Worm (Caenorhabditis elegans) whole organism, young adult: ENCODE results near the gene C08B6.11.

ENCODE experiments used
- F22D6.2 ChIP-seq: sonication (generic microtip); optimal IDR thresholded peaks from 2 replicates; lab custom pipeline; 2016; ENCODE audit warnings: mild to moderate bottlenecking, missing genetic modification characterization, missing compliant biosample characterization
- F33H1.4 ChIP-seq: fragments of 200-800 bp; sonication (Bioruptor generic); IDR thresholded peaks from 2 replicates; pipeline ENCODE4 v1.3.6; 2022; ENCODE audit warnings: missing genetic modification reagents, missing genetic modification characterization, missing compliant biosample characterization
- Y67H2A.10 ChIP-seq: fragments of 200-800 bp; sonication (Bioruptor generic); conservative IDR thresholded peaks from 2 replicates; pipeline ENCODE4 v1.3.6; 2022; ENCODE audit warnings: missing genetic modification reagents, missing genetic modification characterization, missing compliant biosample characterization
- Y79H2A.3 ChIP-seq: fragments of 200-800 bp; sonication (Bioruptor generic); conservative IDR thresholded peaks from 2 replicates; pipeline ENCODE4 v1.3.6; 2022; ENCODE audit warnings: missing genetic modification reagents, missing genetic modification characterization, missing compliant biosample characterization
- ZK185.1 ChIP-seq: sonication (generic microtip); optimal IDR thresholded peaks from 2 replicates; lab custom pipeline; 2016; ENCODE audit warnings: mild to moderate bottlenecking, missing genetic modification characterization, missing compliant biosample characterization; ENCODE audit not compliant: poor library complexity, severe bottlenecking
- attf-6 ChIP-seq: fragments of 200-800 bp; sonication (Bioruptor generic); IDR thresholded peaks from 2 replicates; pipeline ENCODE4 v1.3.6; 2022; ENCODE audit warnings: missing genetic modification reagents, missing genetic modification characterization, missing compliant biosample characterization
- bed-1 ChIP-seq: fragments of 200-800 bp; sonication (Bioruptor generic); IDR thresholded peaks from 2 replicates; pipeline ENCODE4 v1.3.6; 2022; ENCODE audit warnings: missing genetic modification reagents, missing genetic modification characterization, missing compliant biosample characterization
- ceh-27 ChIP-seq: fragments of 200-800 bp; sonication (Bioruptor generic); optimal IDR thresholded peaks from 2 replicates; lab custom pipeline; 2018; ENCODE audit warnings: mild to moderate bottlenecking, missing genetic modification characterization, moderate library complexity, missing compliant biosample characterization
- ceh-79 ChIP-seq: sonication (generic microtip); optimal IDR thresholded peaks from 2 replicates; lab custom pipeline; 2017; ENCODE audit warnings: mild to moderate bottlenecking, missing genetic modification characterization, missing compliant biosample characterization
- chd-7 ChIP-seq: sonication (generic microtip); optimal IDR thresholded peaks from 2 replicates; lab custom pipeline; 2016; ENCODE audit warnings: mild to moderate bottlenecking, missing genetic modification characterization, moderate library complexity, missing compliant biosample characterization
- dox-1 ChIP-seq: fragments of 200-800 bp; sonication (Bioruptor generic); IDR thresholded peaks from 2 replicates; pipeline ENCODE4 v1.3.6; 2022; ENCODE audit warnings: missing genetic modification reagents, missing genetic modification characterization, missing compliant biosample characterization
- ets-4 ChIP-seq: fragments of 200-800 bp; sonication (Bioruptor generic); optimal IDR thresholded peaks from 2 replicates; lab custom pipeline; 2018; ENCODE audit warnings: mild to moderate bottlenecking, missing genetic modification characterization, missing compliant biosample characterization
- hmg-1.2 ChIP-seq: fragments of 200-800 bp; sonication (Bioruptor generic); IDR thresholded peaks from 2 replicates; pipeline ENCODE4 v1.3.6; 2022; ENCODE audit warnings: missing genetic modification reagents, missing genetic modification characterization, missing compliant biosample characterization
- lag-1 ChIP-seq: fragments of 200-800 bp; sonication (Bioruptor generic); IDR thresholded peaks from 2 replicates; pipeline ENCODE4 v1.3.6; 2022; ENCODE audit warnings: missing genetic modification reagents, missing genetic modification characterization, missing compliant biosample characterization
- let-607 ChIP-seq, 2 experiments: fragments of 200-800 bp in 1 of 2; sonication (Bioruptor generic) in 1 of 2; sonication (generic microtip) in 1 of 2; optimal IDR thresholded peaks; 2 replicates each; lab custom pipeline; 2016 to 2018; ENCODE audit warnings: mild to moderate bottlenecking in 2 of 2, missing compliant biosample characterization in 2 of 2, missing genetic modification characterization in 2 of 2, moderate library complexity in 2 of 2, missing genotype in 1 of 2
- lin-35 ChIP-seq, 3 experiments: fragments of 150-350 bp in 2 of 3; sonication (generic microtip) in 1 of 3; optimal IDR thresholded peaks; 2 replicates each; lab custom pipeline; 2014 to 2018; ENCODE audit warnings: missing biosample characterization in 3 of 3, missing genetic modification characterization in 3 of 3, missing genetic modification reagents in 3 of 3
- lin-54 ChIP-seq: fragments of 200-800 bp; sonication (Bioruptor generic); optimal IDR thresholded peaks from 2 replicates; lab custom pipeline; 2018; ENCODE audit warnings: mild to moderate bottlenecking, missing genetic modification characterization, missing compliant biosample characterization
- nhr-80 ChIP-seq: sonication (generic microtip); optimal IDR thresholded peaks from 2 replicates; lab custom pipeline; 2016; ENCODE audit warnings: missing genetic modification characterization, missing compliant biosample characterization
- nhr-90 ChIP-seq: sonication (generic microtip); optimal IDR thresholded peaks from 2 replicates; lab custom pipeline; 2016; ENCODE audit warnings: missing genotype, mild to moderate bottlenecking, missing genetic modification characterization, missing compliant biosample characterization
- pha-4 ChIP-seq: fragments of 150-350 bp; sonication (generic microtip); optimal IDR thresholded peaks from 2 replicates; lab custom pipeline; 2014; ENCODE audit warnings: missing biosample characterization, missing genetic modification reagents, missing genetic modification characterization
- rec-8 ChIP-seq, 2 experiments: sonication (generic microtip); optimal IDR thresholded peaks; 2 replicates each; lab custom pipeline; 2016; ENCODE audit warnings: mild to moderate bottlenecking in 2 of 2, missing genetic modification characterization in 2 of 2, missing genetic modification reagents in 2 of 2, missing genotype in 2 of 2, missing biosample characterization in 1 of 2, missing compliant biosample characterization in 1 of 2, moderate library complexity in 1 of 2
- rpc-1 ChIP-seq, 2 experiments: fragments of 150-350 bp in 1 of 2; sonication (generic microtip) in 1 of 2; optimal IDR thresholded peaks; 2 replicates each; lab custom pipeline; 2014 to 2018; ENCODE audit warnings: missing biosample characterization in 1 of 2, missing genetic modification characterization in 1 of 2, missing genetic modification reagents in 1 of 2, missing genotype in 1 of 2
- snpc-1.1 ChIP-seq: sonication (generic microtip); optimal IDR thresholded peaks from 2 replicates; lab custom pipeline; 2017; ENCODE audit warnings: missing genetic modification characterization, mild to moderate bottlenecking, missing compliant biosample characterization, antibody characterized with exemption, moderate library complexity, missing genotype, missing genetic modification reagents; ENCODE audit not compliant: insufficient read depth
- snpc-1.3 ChIP-seq: sonication (generic microtip); optimal IDR thresholded peaks from 2 replicates; lab custom pipeline; 2017; ENCODE audit warnings: missing genetic modification characterization, mild to moderate bottlenecking, missing compliant biosample characterization, antibody characterized with exemption, moderate library complexity, missing genotype, missing genetic modification reagents; ENCODE audit not compliant: insufficient read depth
- snpc-3.4 ChIP-seq: sonication (generic microtip); optimal IDR thresholded peaks from 2 replicates; lab custom pipeline; 2017; ENCODE audit warnings: missing genetic modification characterization, mild to moderate bottlenecking, missing compliant biosample characterization, antibody characterized with exemption, moderate library complexity, missing genotype, missing genetic modification reagents
- sptf-2 ChIP-seq: fragments of 200-800 bp; sonication (Bioruptor generic); optimal IDR thresholded peaks from 2 replicates; lab custom pipeline; 2018; ENCODE audit warnings: mild to moderate bottlenecking, missing genetic modification characterization, missing compliant biosample characterization
- tbx-9 ChIP-seq: sonication (generic microtip); optimal IDR thresholded peaks from 2 replicates; lab custom pipeline; 2016; ENCODE audit warnings: borderline replicate concordance, missing genetic modification characterization, inconsistent platforms, missing compliant biosample characterization
- unc-62 ChIP-seq: fragments of 150-350 bp; optimal IDR thresholded peaks from 2 replicates; lab custom pipeline; 2014; ENCODE audit warnings: missing biosample characterization, missing genetic modification reagents, missing genetic modification characterization
- xnd-1 ChIP-seq: sonication (generic microtip); optimal IDR thresholded peaks from 2 replicates; lab custom pipeline; 2016; ENCODE audit warnings: missing genotype, missing genetic modification reagents, missing genetic modification characterization, missing compliant biosample characterization
- ztf-22 ChIP-seq: fragments of 200-800 bp; sonication (Bioruptor generic); optimal IDR thresholded peaks from 2 replicates; lab custom pipeline; 2018; ENCODE audit warnings: mild to moderate bottlenecking, missing genetic modification characterization, moderate library complexity, missing compliant biosample characterization
- ztf-26 ChIP-seq: sonication (generic microtip); optimal IDR thresholded peaks from 2 replicates; lab custom pipeline; 2017; ENCODE audit warnings: missing genetic modification characterization, missing compliant biosample characterization

Gene C08B6.11

ce11 chrV:10107309-10107708, at the start of gene C08B6.11:
Gene C08B6.11 (plus strand): TSS chrV:10107609.
- TF ChIP-seq lag-1 (GFP tag; lab: Robert Waterston, UW) (no peak), Y67H2A.10 (GFP tag; lab: Robert Waterston, UW) (no peak), xnd-1 (tag; lab: Kevin White, UChicago) (no peak), Y79H2A.3 (GFP tag; lab: Robert Waterston, UW) (no peak), let-607 (tag; optimal IDR thresholded peaks at IDR 0.05; lab: Kevin White, UChicago) (no peak)

ce11 chrV:10058748-10059147, 48.7 kb upstream of the C08B6.11 start:
- TF ChIP-seq Y79H2A.3 (GFP tag; lab: Robert Waterston, UW) (no peak), F22D6.2 (tag; lab: Kevin White, UChicago) (no peak), lin-54 (GFP tag; lab: Kevin White, UChicago) (no peak), rec-8 (tag; optimal IDR thresholded peaks at IDR 0.05; lab: Kevin White, UChicago) (no peak), snpc-1.1 (tag; lab: Kevin White, UChicago) (no peak), ets-4 (no peak), ceh-27 (no peak), ztf-26 (no peak)

- TF ChIP-seq nhr-90 (no peak), ceh-79 (tag; lab: Kevin White, UChicago) (no peak), bed-1 (GFP tag; lab: Robert Waterston, UW) (no peak), nhr-80 (no peak)
Observed at ce11 chrV:10060039-10060438, 47.4 kb upstream of the C08B6.11 start.

- no peak for TF ChIP-seq dox-1 (GFP tag; lab: Robert Waterston, UW)
- no peak for TF ChIP-seq chd-7 (tag; lab: Kevin White, UChicago)
- no peak for TF ChIP-seq snpc-3.4 (tag; lab: Kevin White, UChicago)
- TF ChIP-seq rpc-1 (optimal IDR thresholded peaks at IDR 0.05; lab: Kevin White, UChicago), result no peak
- no peak for TF ChIP-seq rpc-1 (tag; optimal IDR thresholded peaks at IDR 0.05; lab: Kevin White, UChicago)
- no peak for TF ChIP-seq pha-4 (tag; lab: Kevin White, UChicago)
- TF ChIP-seq snpc-1.3, result no peak
- no peak for TF ChIP-seq F33H1.4 (GFP tag; lab: Robert Waterston, UW)
Observed at ce11 chrV:10064221-10064620, 43.2 kb upstream of the C08B6.11 start, which contains the start of gene fipr-13. Gene fipr-13 (plus strand): TSS chrV:10064521.

- TF ChIP-seq hmg-1.2 (no peak), dox-1 (GFP tag; lab: Robert Waterston, UW) (no peak), attf-6 (GFP tag; lab: Robert Waterston, UW) (no peak), tbx-9 (tag; lab: Kevin White, UChicago) (no peak), ceh-27 (no peak), ztf-22 (GFP tag; lab: Kevin White, UChicago) (no peak), sptf-2 (GFP tag; lab: Kevin White, UChicago) (no peak), lin-35 (GFP tag; optimal IDR thresholded peaks at IDR 0.05; lab: Kevin White, UChicago) (no peak), unc-62 (GFP tag; lab: Kevin White, UChicago) (no peak), rec-8 (tag; optimal IDR thresholded peaks at IDR 0.05; lab: Kevin White, UChicago) (no peak), ZK185.1 (tag; lab: Kevin White, UChicago) (no peak)
Observed at ce11 chrV:10065679-10066078, 41.7 kb upstream of the C08B6.11 start.
